Fruit fly (Drosophila melanogaster) whole organism, embryonic: Measurements from ENCODE around the gene CG3902.

Experiments
- BEAF-32 ChIP-seq: fragments of 200-800 bp; sonication (Bioruptor generic); optimal IDR thresholded peaks from 3 replicates; lab custom pipeline; 2017; ENCODE audit warnings: missing biosample characterization, missing genetic modification characterization, mild to moderate bottlenecking, moderate library complexity, missing genetic modification reagents
- Bgb ChIP-seq: fragments of 200-800 bp; sonication (Bioruptor generic); IDR thresholded peaks from 2 replicates; pipeline ENCODE4 v1.3.6; 2022; ENCODE audit warnings: missing biosample characterization, missing genetic modification characterization; ENCODE audit not compliant: partially characterized antibody
- CG12659 ChIP-seq: fragments of 200-800 bp; sonication (Bioruptor generic); optimal IDR thresholded peaks from 3 replicates; lab custom pipeline; 2017; ENCODE audit warnings: mild to moderate bottlenecking, missing biosample characterization, missing genetic modification reagents, missing genetic modification characterization
- CG13287 ChIP-seq: fragments of 200-800 bp; sonication (Bioruptor generic); IDR thresholded peaks from 2 replicates; pipeline ENCODE4 v1.3.6; 2022; ENCODE audit warnings: missing biosample characterization, missing genetic modification characterization; ENCODE audit not compliant: partially characterized antibody
- CG13624 ChIP-seq: fragments of 200-800 bp; sonication (Bioruptor generic); optimal IDR thresholded peaks from 2 replicates; lab custom pipeline; 2016; ENCODE audit warnings: missing biosample characterization, missing genetic modification characterization
- CG14710 ChIP-seq: fragments of 200-800 bp; sonication (Bioruptor generic); optimal IDR thresholded peaks from 3 replicates; lab custom pipeline; 2019; ENCODE audit warnings: missing biosample characterization, mild to moderate bottlenecking, missing genetic modification characterization, moderate library complexity
- CG14860 ChIP-seq: fragments of 200-800 bp; sonication (Bioruptor generic); IDR thresholded peaks from 3 replicates; pipeline ENCODE4 v1.3.6; 2022; ENCODE audit warnings: missing biosample characterization, missing genetic modification characterization; ENCODE audit not compliant: partially characterized antibody
- CG17385 ChIP-seq: fragments of 200-800 bp; sonication (Bioruptor generic); optimal IDR thresholded peaks from 3 replicates; lab custom pipeline; 2018; ENCODE audit warnings: missing biosample characterization, mild to moderate bottlenecking, missing genetic modification characterization
- CG2129 ChIP-seq: fragments of 200-800 bp; sonication (Bioruptor generic); IDR thresholded peaks from 2 replicates; pipeline ENCODE4 v1.3.6; 2022; ENCODE audit warnings: missing biosample characterization, missing genetic modification characterization; ENCODE audit not compliant: partially characterized antibody
- CG30020 ChIP-seq: fragments of 200-800 bp; optimal IDR thresholded peaks from 2 replicates; lab custom pipeline; 2019; ENCODE audit warnings: missing biosample characterization, mild to moderate bottlenecking, missing genetic modification characterization, moderate library complexity
- CG30403 ChIP-seq: fragments of 200-800 bp; sonication (Bioruptor generic); optimal IDR thresholded peaks from 3 replicates; lab custom pipeline; 2016; ENCODE audit warnings: missing biosample characterization, missing genetic modification characterization
- CG34224 ChIP-seq: fragments of 200-800 bp; sonication (Bioruptor generic); IDR thresholded peaks from 3 replicates; pipeline ENCODE4 v1.3.6; 2022; ENCODE audit warnings: missing biosample characterization, missing genetic modification characterization; ENCODE audit not compliant: partially characterized antibody
- CG34422 ChIP-seq: fragments of 200-800 bp; sonication (Bioruptor generic); IDR thresholded peaks from 3 replicates; pipeline ENCODE4 v1.3.6; 2022; ENCODE audit warnings: missing biosample characterization, missing genetic modification characterization
- CG4424 ChIP-seq: fragments of 200-800 bp; sonication (Bioruptor generic); optimal IDR thresholded peaks from 3 replicates; lab custom pipeline; 2016; ENCODE audit warnings: missing biosample characterization, missing genetic modification characterization
- CG6175 ChIP-seq: fragments of 200-800 bp; sonication (Bioruptor generic); IDR thresholded peaks from 3 replicates; pipeline ENCODE4 v1.3.6; 2022; ENCODE audit warnings: missing biosample characterization, missing genetic modification characterization
- CG6272 ChIP-seq: fragments of 200-800 bp; sonication (Bioruptor generic); IDR thresholded peaks from 2 replicates; pipeline ENCODE4 v1.3.6; 2022; ENCODE audit warnings: missing biosample characterization, missing genetic modification characterization
- CG6791 ChIP-seq: fragments of 200-800 bp; sonication (Bioruptor generic); IDR thresholded peaks from 3 replicates; pipeline ENCODE4 v1.3.6; 2022; ENCODE audit warnings: missing biosample characterization, missing genetic modification characterization; ENCODE audit not compliant: partially characterized antibody
- CG7963 ChIP-seq: fragments of 200-800 bp; sonication (Bioruptor generic); IDR thresholded peaks from 3 replicates; pipeline ENCODE4 v1.3.6; 2022; ENCODE audit warnings: missing biosample characterization, missing genetic modification characterization; ENCODE audit not compliant: partially characterized antibody
- CG9932 ChIP-seq: fragments of 200-800 bp; sonication (Bioruptor generic); IDR thresholded peaks from 2 replicates; pipeline ENCODE4 v1.3.6; 2022; ENCODE audit warnings: missing biosample characterization, missing genetic modification characterization
- CoRest ChIP-seq: fragments of 200-800 bp; sonication (Bioruptor generic); optimal IDR thresholded peaks from 3 replicates; lab custom pipeline; 2018; ENCODE audit warnings: missing biosample characterization, mild to moderate bottlenecking, missing genetic modification characterization, moderate library complexity
- Dll ChIP-seq: fragments of 200-800 bp; sonication (Bioruptor generic); IDR thresholded peaks from 4 replicates; pipeline ENCODE4 v1.3.6; 2022; ENCODE audit warnings: missing biosample characterization, missing genetic modification characterization; ENCODE audit not compliant: partially characterized antibody
- Eip74EF ChIP-seq, 2 experiments: fragments of 200-800 bp in 1 of 2; fragments of >200 bp in 1 of 2; sonication (Bioruptor generic) in 1 of 2; optimal IDR thresholded peaks; 2 replicates each; lab custom pipeline; 2017 to 2019; ENCODE audit warnings: missing biosample characterization in 2 of 2, missing genetic modification characterization in 2 of 2, mild to moderate bottlenecking in 1 of 2, moderate library complexity in 1 of 2
- Ets97D ChIP-seq: fragments of 200-800 bp; sonication (Bioruptor generic); optimal IDR thresholded peaks from 3 replicates; lab custom pipeline; 2016; ENCODE audit warnings: missing biosample characterization, missing genetic modification characterization
- Hr39 ChIP-seq: fragments of >200 bp; optimal IDR thresholded peaks from 2 replicates; lab custom pipeline; 2017
- Hsf ChIP-seq: fragments of 200-800 bp; sonication (Bioruptor generic); optimal IDR thresholded peaks from 3 replicates; lab custom pipeline; 2016; ENCODE audit warnings: missing biosample characterization, missing genetic modification characterization
- MBD-R2 ChIP-seq: fragments of 200-800 bp; sonication (Bioruptor generic); IDR thresholded peaks from 2 replicates; pipeline ENCODE4 v1.3.6; 2022; ENCODE audit warnings: missing biosample characterization, missing genetic modification characterization
- MESR4 ChIP-seq: fragments of 200-800 bp; sonication (Bioruptor generic); optimal IDR thresholded peaks from 2 replicates; lab custom pipeline; 2018; ENCODE audit warnings: missing biosample characterization, mild to moderate bottlenecking, missing genetic modification characterization, moderate library complexity
- Opbp ChIP-seq: fragments of 200-800 bp; sonication (Bioruptor generic); IDR thresholded peaks from 3 replicates; pipeline ENCODE4 v1.3.6; 2022; ENCODE audit warnings: missing biosample characterization, missing genetic modification characterization; ENCODE audit not compliant: partially characterized antibody
- Scr ChIP-seq: fragments of 200-800 bp; sonication (Bioruptor generic); IDR thresholded peaks from 2 replicates; pipeline ENCODE4 v1.3.6; 2022; ENCODE audit warnings: missing biosample characterization, missing genetic modification characterization; ENCODE audit not compliant: partially characterized antibody
- Xbp1 ChIP-seq: fragments of 200-800 bp; sonication (Bioruptor generic); optimal IDR thresholded peaks from 3 replicates; lab custom pipeline; 2016; ENCODE audit warnings: missing biosample characterization, mild to moderate bottlenecking, missing genetic modification characterization
- ham ChIP-seq: fragments of 200-800 bp; sonication (Bioruptor generic); IDR thresholded peaks from 2 replicates; pipeline ENCODE4 v1.3.6; 2022; ENCODE audit warnings: missing biosample characterization, missing genetic modification characterization
- hbn ChIP-seq: fragments of 200-800 bp; sonication (Bioruptor generic); IDR thresholded peaks from 2 replicates; pipeline ENCODE4 v1.3.6; 2022; ENCODE audit warnings: missing biosample characterization, missing genetic modification characterization; ENCODE audit not compliant: partially characterized antibody
- jing ChIP-seq: fragments of 200-800 bp; sonication (Bioruptor generic); optimal IDR thresholded peaks from 2 replicates; lab custom pipeline; 2018; ENCODE audit warnings: missing biosample characterization, mild to moderate bottlenecking, missing genetic modification characterization
- lola ChIP-seq, 3 experiments: fragments of >200 bp in 2 of 3; fragments of 200-800 bp in 1 of 3; sonication (Bioruptor generic) in 1 of 3; optimal IDR thresholded peaks; 2 replicates each; lab custom pipeline; 2017 to 2019; ENCODE audit warnings: missing biosample characterization in 3 of 3, missing genetic modification characterization in 3 of 3, mild to moderate bottlenecking in 1 of 3, moderate library complexity in 1 of 3
- mam ChIP-seq: fragments of 200-800 bp; sonication (Bioruptor generic); optimal IDR thresholded peaks from 3 replicates; lab custom pipeline; 2016; ENCODE audit warnings: missing biosample characterization, missing genetic modification characterization
- nmo ChIP-seq: fragments of 200-800 bp; sonication (Bioruptor generic); optimal IDR thresholded peaks from 2 replicates; lab custom pipeline; 2018; ENCODE audit warnings: missing biosample characterization, mild to moderate bottlenecking, missing genetic modification characterization, moderate library complexity
- pzg ChIP-seq: fragments of 200-800 bp; sonication (Bioruptor generic); optimal IDR thresholded peaks from 3 replicates; lab custom pipeline; 2018; ENCODE audit warnings: missing biosample characterization, mild to moderate bottlenecking, missing genetic modification characterization, moderate library complexity
- row ChIP-seq: fragments of 200-800 bp; sonication (Bioruptor generic); IDR thresholded peaks from 3 replicates; pipeline ENCODE4 v1.3.6; 2022; ENCODE audit warnings: missing biosample characterization, missing genetic modification characterization
- run ChIP-seq: fragments of 200-800 bp; sonication (Bioruptor generic); optimal IDR thresholded peaks from 3 replicates; lab custom pipeline; 2018; ENCODE audit warnings: missing biosample characterization, mild to moderate bottlenecking, missing genetic modification characterization
- slbo ChIP-seq: fragments of 200-800 bp; sonication (Bioruptor generic); IDR thresholded peaks from 2 replicates; pipeline ENCODE4 v1.3.6; 2022; ENCODE audit warnings: missing biosample characterization, missing genetic modification characterization
- vnd ChIP-seq: fragments of 200-800 bp; sonication (Bioruptor generic); IDR thresholded peaks from 3 replicates; pipeline ENCODE4 v1.3.6; 2022; ENCODE audit warnings: missing biosample characterization, missing genetic modification characterization; ENCODE audit not compliant: partially characterized antibody
- zen ChIP-seq: fragments of 200-800 bp; sonication (Bioruptor generic); optimal IDR thresholded peaks from 3 replicates; lab custom pipeline; 2018; ENCODE audit warnings: missing biosample characterization, mild to moderate bottlenecking, missing genetic modification characterization, moderate library complexity
- zen2 ChIP-seq: fragments of 200-800 bp; sonication (Bioruptor generic); IDR thresholded peaks from 3 replicates; pipeline ENCODE4 v1.3.6; 2022; ENCODE audit warnings: missing biosample characterization, missing genetic modification characterization; ENCODE audit not compliant: partially characterized antibody

Gene CG3902

DNA sequence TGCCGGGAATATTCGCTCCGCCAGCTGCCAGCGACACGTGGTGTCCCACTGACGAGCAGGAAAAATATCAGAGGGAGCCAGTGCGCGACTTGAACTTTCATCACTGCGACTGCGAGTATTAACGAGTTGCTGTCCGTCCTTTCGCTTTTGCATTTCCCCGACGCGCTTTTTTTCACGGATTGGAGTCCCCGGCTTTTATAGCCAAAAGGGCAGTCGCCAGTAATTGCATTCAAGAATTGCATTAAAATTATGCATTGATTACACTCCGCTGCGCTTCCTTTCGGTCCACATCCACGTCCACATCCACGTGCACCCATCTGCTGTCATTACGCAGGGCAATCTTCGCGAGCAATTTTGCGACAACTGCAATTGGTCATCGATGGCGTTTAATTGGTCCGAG lies 13.0 kb upstream of the CG3902 start, which contains the start of gene Ir75d:
Ir75d (minus strand) TSS at position 101 of the 400 bp plus-strand sequence.
- TF ChIP-seq CG6791 (GFP tag; lab: Robert Waterston, UW) (0 out of 3 replicates have a peak, but pooled peaks have one; percentile 18), ham (no peak)

DNA sequence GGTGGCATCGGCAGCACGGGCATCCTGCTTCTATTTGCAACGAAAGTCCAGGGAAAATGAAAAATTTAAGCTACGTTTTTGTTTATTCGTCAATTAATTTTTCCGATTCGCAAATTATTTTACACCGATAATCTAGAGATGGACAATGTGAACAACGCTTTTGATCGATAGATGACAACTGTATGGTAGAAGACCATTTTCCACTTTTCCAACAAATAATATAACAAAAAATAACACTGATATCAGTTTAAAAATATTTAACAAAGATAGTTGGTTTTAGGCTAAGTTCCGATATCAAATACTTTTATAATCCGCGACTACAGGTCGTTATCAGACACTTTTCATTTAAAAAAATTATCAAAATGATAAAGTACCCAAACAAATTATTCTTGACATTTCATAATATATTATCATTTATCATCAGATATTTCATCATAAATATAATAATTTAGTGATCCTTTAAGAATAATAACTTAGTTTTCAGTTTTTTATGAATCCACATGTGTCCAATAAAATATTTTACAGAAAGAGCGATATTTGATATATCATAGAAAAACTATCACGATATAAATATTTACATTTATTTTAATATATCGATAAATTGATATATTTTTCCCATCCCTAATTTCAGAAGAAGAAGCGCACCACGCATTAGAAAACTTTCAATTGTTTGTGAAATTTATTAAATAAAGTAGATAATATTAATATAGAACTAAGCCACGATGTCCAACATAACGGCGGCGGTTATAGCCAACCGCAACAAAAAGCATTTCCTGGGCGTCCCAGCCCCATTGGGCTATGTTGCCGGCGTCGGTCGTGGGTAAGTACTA lies 6.9 kb upstream of the CG3902 start, which contains the start of the genes CSN1b and Prp6:
CSN1b (minus strand) TSS at position 159 of the 830 bp plus-strand sequence.
Prp6 (plus strand) TSS at position 601 of the 830 bp plus-strand sequence.
- TF ChIP-seq CG12659 (GFP tag; lab: Kevin White, UChicago) (peak; percentile 52), CoRest (tag; lab: Kevin White, UChicago) (peak; percentile 46), CG9932 (peak; percentile 56), Opbp (GFP tag; lab: Robert Waterston, UW) (peak; percentile 48; the same call in 2 of the 3 replicates), row (GFP tag; lab: Robert Waterston, UW) (peak; percentile 77), MBD-R2 (GFP tag; lab: Robert Waterston, UW) (peak; percentile 64), CG6175 (GFP tag; lab: Robert Waterston, UW) (no peak), CG34422 (GFP tag; lab: Robert Waterston, UW) (no peak), zen2 (peak; percentile 67), Dll (GFP tag; lab: Robert Waterston, UW) (peak; percentile 73; the same call in 3 of the 4 replicates), CG14710 (tag; lab: Kevin White, UChicago) (peak; percentile 60), Bgb (GFP tag; lab: Robert Waterston, UW) (peak; percentile 61), slbo (GFP tag; lab: Robert Waterston, UW) (peak; percentile 20; the same call in 1 of the 2 replicates), mam (GFP tag; lab: Kevin White, UChicago) (peak; percentile 12), MESR4 (GFP tag; lab: Kevin White, UChicago) (peak; percentile 58), CG13624 (GFP tag; lab: Kevin White, UChicago) (no peak), CG14860 (0 out of 3 replicates have a peak, but pooled peaks have one; percentile 48), CG6272 (GFP tag; lab: Robert Waterston, UW) (peak; percentile 29; the same call in 1 of the 2 replicates), nmo (GFP tag; lab: Kevin White, UChicago) (peak; percentile 44), vnd (GFP tag; lab: Robert Waterston, UW) (peak; percentile 51; the same call in 1 of the 3 replicates), zen (tag; lab: Kevin White, UChicago) (no peak), Hr39 (lab: Kevin White, UChicago) (no peak), CG13287 (GFP tag; lab: Robert Waterston, UW) (peak; percentile 41), hbn (GFP tag; lab: Robert Waterston, UW) (peak; percentile 31), jing (GFP tag; lab: Kevin White, UChicago) (no peak), CG30020 (peak; percentile 65), Eip74EF (GFP tag; optimal IDR thresholded peaks at IDR 0.05; lab: Kevin White, UChicago) (no peak), CG7963 (peak; percentile 41; the same call in 1 of the 3 replicates), CG2129 (GFP tag; lab: Robert Waterston, UW) (peak; percentile 48; the same call in 1 of the 2 replicates), Ets97D (no peak), Scr (GFP tag; lab: Robert Waterston, UW) (peak; percentile 70), lola (GFP tag; optimal IDR thresholded peaks at IDR 0.05; lab: Kevin White, UChicago) (peak in 1 of 3 experiments; percentile 39), Hsf (GFP tag; lab: Kevin White, UChicago) (peak; percentile 5), CG4424 (GFP tag; lab: Kevin White, UChicago) (peak; percentile 33), pzg (peak; percentile 13), BEAF-32 (GFP tag; lab: Kevin White, UChicago) (peak; percentile 74), CG6791 (GFP tag; lab: Robert Waterston, UW) (peak; percentile 57), CG30403 (peak; percentile 37), CG34224 (peak; percentile 42), run (tag; lab: Kevin White, UChicago) (no peak), CG17385 (GFP tag; lab: Kevin White, UChicago) (peak; percentile 82), Xbp1 (GFP tag; lab: Kevin White, UChicago) (peak; percentile 21)
